ENCODE assay signal across 5 worm cellular contexts in the genomic region with DNA sequence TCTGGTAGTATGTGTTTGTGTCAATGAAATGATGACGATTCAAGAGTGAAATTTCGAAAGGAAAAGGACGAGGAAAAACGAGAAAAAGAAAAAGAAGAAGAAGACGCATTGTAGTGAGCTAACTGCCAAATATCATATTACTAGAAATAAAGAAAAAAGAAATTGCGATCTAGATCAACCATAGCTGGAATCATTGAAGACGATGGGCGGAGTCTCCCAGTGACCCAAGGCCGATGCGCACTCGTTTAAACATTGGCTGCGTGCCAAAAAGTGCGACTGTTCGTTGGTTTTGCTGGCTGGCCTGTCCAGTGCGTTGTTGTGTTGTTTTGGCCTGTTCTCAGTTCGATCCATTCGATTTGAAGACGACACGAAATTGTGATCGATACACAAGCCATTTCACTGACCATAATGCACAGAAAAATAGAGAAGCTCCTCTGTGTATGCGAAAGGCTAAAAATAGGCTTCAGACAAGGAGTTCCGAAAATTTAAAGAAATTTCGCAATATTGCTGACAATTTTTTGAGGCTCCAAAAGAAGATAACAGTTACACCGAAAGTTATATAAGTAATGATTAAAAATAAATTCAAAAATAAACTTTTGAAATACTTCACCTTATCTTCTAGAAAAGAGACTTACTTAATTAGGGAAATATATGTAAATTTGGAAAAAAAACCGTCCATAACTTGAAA.
TF ChIP-seq lines count a peak whose summit lies in the region.

No protein-coding gene starts in this region.

TF ChIP-seq in whole organism, L1 larva, 84 proteins besides CTCF, POLR2A, EP300 and RAD21 (continues in another document):
- TF ChIP-seq zip-4 (GFP tag; optimal IDR thresholded peaks at IDR 0.05; lab: Kevin White, UChicago) (no peak), rnt-1 (tag; optimal IDR thresholded peaks at IDR 0.05; lab: Kevin White, UChicago) (peak; percentile 19), unc-130 (tag; optimal IDR thresholded peaks at IDR 0.05; lab: Kevin White, UChicago) (no peak), ceh-82 (tag; optimal IDR thresholded peaks at IDR 0.05; lab: Kevin White, UChicago) (no peak), pqm-1 (tag; optimal IDR thresholded peaks at IDR 0.05; lab: Kevin White, UChicago) (no peak), nhr-77 (tag; optimal IDR thresholded peaks at IDR 0.05; lab: Kevin White, UChicago) (no peak), snu-23 (GFP tag; optimal IDR thresholded peaks at IDR 0.05; lab: Kevin White, UChicago) (no peak), C16A3.4 (tag; optimal IDR thresholded peaks at IDR 0.05; lab: Kevin White, UChicago) (no peak), swsn-7 (tag; optimal IDR thresholded peaks at IDR 0.05; lab: Kevin White, UChicago) (no peak), fkh-4 (tag; optimal IDR thresholded peaks at IDR 0.05; lab: Kevin White, UChicago; ENCODE audit: borderline replicate concordance) (no peak), nhr-71 (tag; optimal IDR thresholded peaks at IDR 0.05; lab: Kevin White, UChicago) (no peak), grh-1 (GFP tag; IDR thresholded peaks at IDR 0.05; lab: Robert Waterston, UW) (no peak), skn-1 (tag; optimal IDR thresholded peaks at IDR 0.05; lab: Kevin White, UChicago) (peak; percentile 60), nhr-11 (tag; optimal IDR thresholded peaks at IDR 0.05; lab: Kevin White, UChicago) (no peak), Y116A8C.19 (tag; optimal IDR thresholded peaks at IDR 0.05; lab: Kevin White, UChicago; ENCODE audit: borderline replicate concordance) (no peak), lin-13 (GFP tag; optimal IDR thresholded peaks at IDR 0.05; lab: Kevin White, UChicago) (no peak), F16B12.6 (tag; optimal IDR thresholded peaks at IDR 0.05; lab: Kevin White, UChicago) (no peak)

TF ChIP-seq in whole organism, L2 larva, 48 proteins besides CTCF, POLR2A, EP300 and RAD21:
- no peak for TF ChIP-seq egl-27 (tag; optimal IDR thresholded peaks at IDR 0.05; lab: Kevin White, UChicago)
- no peak for TF ChIP-seq ZK546.5 (tag; optimal IDR thresholded peaks at IDR 0.05; lab: Kevin White, UChicago)
- no peak for TF ChIP-seq lin-11 (tag; optimal IDR thresholded peaks at IDR 0.05; lab: Kevin White, UChicago)
- peak; percentile 8 for TF ChIP-seq unc-55 (GFP tag; optimal IDR thresholded peaks at IDR 0.05; lab: Kevin White, UChicago)
- TF ChIP-seq skn-1 (tag; optimal IDR thresholded peaks at IDR 0.05; lab: Kevin White, UChicago): no peak
- TF ChIP-seq ztf-11 (tag; optimal IDR thresholded peaks at IDR 0.05; lab: Kevin White, UChicago): no peak
- no peak for TF ChIP-seq aly-2 (tag; optimal IDR thresholded peaks at IDR 0.05; lab: Kevin White, UChicago)
- no peak for TF ChIP-seq ceh-82 (tag; optimal IDR thresholded peaks at IDR 0.05; lab: Kevin White, UChicago)
- no peak for TF ChIP-seq fos-1 (tag; optimal IDR thresholded peaks at IDR 0.05; lab: Kevin White, UChicago)
- peak; percentile 40 for TF ChIP-seq nhr-25 (tag; optimal IDR thresholded peaks at IDR 0.05; lab: Kevin White, UChicago)
- TF ChIP-seq mbf-1 (tag; optimal IDR thresholded peaks at IDR 0.05; lab: Kevin White, UChicago): no peak
- TF ChIP-seq elt-1 (tag; optimal IDR thresholded peaks at IDR 0.05; lab: Kevin White, UChicago): no peak
- TF ChIP-seq ceh-16 (tag; optimal IDR thresholded peaks at IDR 0.05; lab: Kevin White, UChicago): no peak
- no peak for TF ChIP-seq zag-1 (tag; optimal IDR thresholded peaks at IDR 0.05; lab: Kevin White, UChicago)
- TF ChIP-seq sma-9 (GFP tag; optimal IDR thresholded peaks at IDR 0.05; lab: Kevin White, UChicago): no peak
- TF ChIP-seq sma-9 (tag; optimal IDR thresholded peaks at IDR 0.05; lab: Kevin White, UChicago): no peak

TF ChIP-seq in whole organism, L3 larva, 47 proteins besides CTCF, POLR2A, EP300 and RAD21:
- TF ChIP-seq pqm-1 (tag; optimal IDR thresholded peaks at IDR 0.05; lab: Kevin White, UChicago): no peak
- no peak for TF ChIP-seq fkh-2 (tag; optimal IDR thresholded peaks at IDR 0.05; lab: Kevin White, UChicago)
- no peak for TF ChIP-seq nhr-11 (tag; optimal IDR thresholded peaks at IDR 0.05; lab: Kevin White, UChicago)
- no peak for TF ChIP-seq ceh-28 (tag; optimal IDR thresholded peaks at IDR 0.05; lab: Kevin White, UChicago)
- TF ChIP-seq elt-2 (tag; optimal IDR thresholded peaks at IDR 0.05; lab: Kevin White, UChicago): no peak
- no peak for TF ChIP-seq unc-62 (GFP tag; optimal IDR thresholded peaks at IDR 0.05; lab: Kevin White, UChicago)
- peak; percentile 43 for TF ChIP-seq nhr-23 (tag; optimal IDR thresholded peaks at IDR 0.05; lab: Kevin White, UChicago)
- TF ChIP-seq skn-1 (tag; optimal IDR thresholded peaks at IDR 0.05; lab: Kevin White, UChicago): no peak
- no peak for TF ChIP-seq nhr-12 (tag; optimal IDR thresholded peaks at IDR 0.05; lab: Kevin White, UChicago)
- TF ChIP-seq nhr-25 (tag; optimal IDR thresholded peaks at IDR 0.05; lab: Kevin White, UChicago): peak; percentile 56
- no peak for TF ChIP-seq jun-1 (tag; optimal IDR thresholded peaks at IDR 0.05; lab: Kevin White, UChicago)
- no peak for TF ChIP-seq aly-2 (tag; optimal IDR thresholded peaks at IDR 0.05; lab: Kevin White, UChicago)
- no peak for TF ChIP-seq zag-1 (tag; optimal IDR thresholded peaks at IDR 0.05; lab: Kevin White, UChicago)
- TF ChIP-seq snpc-4 (tag; optimal IDR thresholded peaks at IDR 0.05; lab: Kevin White, UChicago): no peak
- no peak for TF ChIP-seq nhr-67 (tag; optimal IDR thresholded peaks at IDR 0.05; lab: Kevin White, UChicago)

TF ChIP-seq in whole organism, L4 larva, 104 proteins besides CTCF, POLR2A, EP300 and RAD21:
- TF ChIP-seq unc-62 (GFP tag; optimal IDR thresholded peaks at IDR 0.05 in 1 of 2; lab: Kevin White, UChicago) (peak in 1 of 2 experiments; percentile 12), unc-62 (tag; optimal IDR thresholded peaks at IDR 0.05; lab: Kevin White, UChicago) (no peak), daf-16 (GFP tag; optimal IDR thresholded peaks at IDR 0.05; lab: Kevin White, UChicago) (no peak), daf-16 (tag; optimal IDR thresholded peaks at IDR 0.05; lab: Kevin White, UChicago) (peak; percentile 10), Y105C5A.15 (GFP tag; IDR thresholded peaks at IDR 0.05; lab: Robert Waterston, UW) (no peak)

TF ChIP-seq in whole organism, young adult, 124 proteins besides CTCF, POLR2A, EP300 and RAD21:
- no peak for TF ChIP-seq F57A8.1 (GFP tag; optimal IDR thresholded peaks at IDR 0.05; lab: Kevin White, UChicago)
- TF ChIP-seq egrh-3 (GFP tag; IDR thresholded peaks at IDR 0.05; lab: Robert Waterston, UW): no peak
- 0 out of 2 replicates have a peak, but pooled peaks have one; percentile 27 for TF ChIP-seq F37B4.10 (GFP tag; IDR thresholded peaks at IDR 0.05; lab: Robert Waterston, UW)
- no peak for TF ChIP-seq ama-1 (optimal IDR thresholded peaks at IDR 0.05; lab: Kevin White, UChicago)
- TF ChIP-seq ama-1 (GFP tag; optimal IDR thresholded peaks at IDR 0.05; lab: Kevin White, UChicago): no peak
- TF ChIP-seq unc-130 (GFP tag; optimal IDR thresholded peaks at IDR 0.05; lab: Kevin White, UChicago): no peak
- TF ChIP-seq cebp-1 (GFP tag; IDR thresholded peaks at IDR 0.05; lab: Robert Waterston, UW): peak; percentile 61; the same call in 1 of the 2 replicates
- peak; percentile 91 for TF ChIP-seq cebp-1 (tag; optimal IDR thresholded peaks at IDR 0.05; lab: Kevin White, UChicago)
- no peak for TF ChIP-seq ccch-3 (GFP tag; optimal IDR thresholded peaks at IDR 0.05; lab: Kevin White, UChicago)
